Fruit fly (Drosophila melanogaster): ENCODE measurements around the gene dsh.

Gene dsh

DNA sequence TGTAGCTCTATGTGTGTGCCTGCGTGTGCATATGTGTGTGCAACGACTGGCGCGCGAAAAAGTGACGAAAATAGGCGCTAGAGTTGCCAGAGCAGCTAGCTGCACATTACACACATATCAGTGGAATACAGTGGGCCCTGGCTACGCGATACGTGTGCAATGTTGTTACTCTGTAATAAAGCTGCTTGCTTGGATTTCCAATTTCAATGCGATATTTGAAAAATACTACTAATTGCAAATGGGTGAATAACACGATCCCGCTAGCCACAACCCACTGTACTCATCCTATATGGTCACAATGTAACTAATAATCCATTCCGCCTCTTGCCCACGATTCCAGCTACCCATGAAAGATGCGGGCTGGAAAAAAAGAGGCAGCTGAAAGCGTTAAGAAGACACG, 4.3 kb upstream of the dsh start (continued):
- TF ChIP-seq Bteb2 (GFP tag; optimal IDR thresholded peaks at IDR 0.05) = peak; percentile 70
- peak; percentile 98 for TF ChIP-seq Drgx (GFP tag; IDR thresholded peaks at IDR 0.05)
- TF ChIP-seq CG6854 (GFP tag; optimal IDR thresholded peaks at IDR 0.05) = peak; percentile 82
- TF ChIP-seq caup (GFP tag; optimal IDR thresholded peaks at IDR 0.05; ENCODE audit: severe bottlenecking) = peak; percentile 89
- no peak for TF ChIP-seq hth (optimal IDR thresholded peaks at IDR 0.05)
- peak; percentile 75 for TF ChIP-seq CG18011 (GFP tag; optimal IDR thresholded peaks at IDR 0.05)
- peak; percentile 87 for TF ChIP-seq MBD-R2 (GFP tag; IDR thresholded peaks at IDR 0.05)
- TF ChIP-seq knrl (GFP tag; IDR thresholded peaks at IDR 0.05; ENCODE audit: partially characterized antibody) = no peak
- TF ChIP-seq Nf-YA (GFP tag; IDR thresholded peaks at IDR 0.05) = peak; percentile 93
- peak; percentile 90 for TF ChIP-seq tap (tag; optimal IDR thresholded peaks at IDR 0.05)
- peak; percentile 79 for TF ChIP-seq kay (GFP tag; optimal IDR thresholded peaks at IDR 0.05)
- peak; percentile 90 for TF ChIP-seq jigr1 (GFP tag; IDR thresholded peaks at IDR 0.05)
- peak; percentile 97 for TF ChIP-seq vvl (GFP tag; IDR thresholded peaks at IDR 0.05)
- no peak for TF ChIP-seq vnd (GFP tag; IDR thresholded peaks at IDR 0.05; ENCODE audit: partially characterized antibody)
- peak in 1 of 2 experiments; percentile 81 for TF ChIP-seq Eip74EF (GFP tag; optimal IDR thresholded peaks at IDR 0.05)
- TF ChIP-seq sug (tag; optimal IDR thresholded peaks at IDR 0.05) = peak; percentile 82
- TF ChIP-seq Spps (tag; optimal IDR thresholded peaks at IDR 0.05) = peak; percentile 68
- peak; percentile 95 for TF ChIP-seq CG32772 (GFP tag; IDR thresholded peaks at IDR 0.05)
- TF ChIP-seq maf-S (GFP tag; optimal IDR thresholded peaks at IDR 0.05) = peak; percentile 90
- peak; percentile 87 for TF ChIP-seq CG18262 (tag; optimal IDR thresholded peaks at IDR 0.05)
- TF ChIP-seq org-1 (GFP tag; optimal IDR thresholded peaks at IDR 0.05) = peak; percentile 93
- peak; percentile 80 for TF ChIP-seq CG10147 (GFP tag; optimal IDR thresholded peaks at IDR 0.05)
- peak; percentile 90 for TF ChIP-seq eyg (GFP tag; optimal IDR thresholded peaks at IDR 0.05)
- peak; percentile 93 for TF ChIP-seq CG30431 (GFP tag; optimal IDR thresholded peaks at IDR 0.05)
- TF ChIP-seq CG11398 (GFP tag; optimal IDR thresholded peaks at IDR 0.05) = peak; percentile 87
- 0 out of 2 replicates have a peak, but pooled peaks have one; percentile 32 for TF ChIP-seq Dip2 (GFP tag; IDR thresholded peaks at IDR 0.05)
- TF ChIP-seq jumu (GFP tag; optimal IDR thresholded peaks at IDR 0.05) = peak; percentile 94
- peak; percentile 78 for TF ChIP-seq tup (GFP tag; optimal IDR thresholded peaks at IDR 0.05)
- TF ChIP-seq CG12744 (GFP tag; optimal IDR thresholded peaks at IDR 0.05) = peak; percentile 84
- peak; percentile 92 for TF ChIP-seq Atf6 (GFP tag; IDR thresholded peaks at IDR 0.05)
- TF ChIP-seq cato (GFP tag; optimal IDR thresholded peaks at IDR 0.05; ENCODE audit: borderline replicate concordance) = peak; percentile 82
- peak; percentile 98 for TF ChIP-seq ci (GFP tag; IDR thresholded peaks at IDR 0.05)
- TF ChIP-seq NK7.1 (GFP tag; optimal IDR thresholded peaks at IDR 0.05) = peak; percentile 90
- TF ChIP-seq CG2120 (GFP tag; optimal IDR thresholded peaks at IDR 0.05) = peak; percentile 95
- peak; percentile 67 for TF ChIP-seq Nf-YB (GFP tag; optimal IDR thresholded peaks at IDR 0.05)
- TF ChIP-seq NfI (GFP tag; optimal IDR thresholded peaks at IDR 0.05) = peak; percentile 95
- peak; percentile 87 for TF ChIP-seq odd (GFP tag; optimal IDR thresholded peaks at IDR 0.05)
- TF ChIP-seq Tbp (GFP tag; optimal IDR thresholded peaks at IDR 0.05) = no peak
- peak; percentile 72 for TF ChIP-seq CG10267 (tag; optimal IDR thresholded peaks at IDR 0.05)
- TF ChIP-seq CG7745 (tag; optimal IDR thresholded peaks at IDR 0.05) = no peak
- TF ChIP-seq tio (GFP tag; optimal IDR thresholded peaks at IDR 0.05) = no peak
- peak; percentile 96 for TF ChIP-seq sob (GFP tag; IDR thresholded peaks at IDR 0.05)
- peak; percentile 89 for TF ChIP-seq Lim3 (GFP tag; IDR thresholded peaks at IDR 0.05)
- TF ChIP-seq Nf-YC (tag; optimal IDR thresholded peaks at IDR 0.05) = peak; percentile 76
- TF ChIP-seq Trl (optimal IDR thresholded peaks at IDR 0.05) = no peak
- peak; percentile 93 for TF ChIP-seq Trl (GFP tag; optimal IDR thresholded peaks at IDR 0.05)
- TF ChIP-seq CG9437 (GFP tag; optimal IDR thresholded peaks at IDR 0.05) = peak; percentile 82
- TF ChIP-seq CG16815 (GFP tag; optimal IDR thresholded peaks at IDR 0.05) = peak; percentile 92
- peak; percentile 88 for TF ChIP-seq CG10959 (GFP tag; IDR thresholded peaks at IDR 0.05)
- peak; percentile 92 for TF ChIP-seq her (GFP tag; optimal IDR thresholded peaks at IDR 0.05)
- peak; percentile 76 for TF ChIP-seq D19B (GFP tag; optimal IDR thresholded peaks at IDR 0.05)
- peak; percentile 87 for TF ChIP-seq CG17912 (GFP tag; optimal IDR thresholded peaks at IDR 0.05)

All from whole organism, embryonic.